Fruit fly (Drosophila melanogaster) whole organism, embryonic: ENCODE results near the gene CG46397.

ENCODE experiments used
- Asciz ChIP-seq: fragments of 200-800 bp; sonication (Bioruptor generic); optimal IDR thresholded peaks from 2 replicates; lab custom pipeline; 2017; ENCODE audit warnings: missing biosample characterization, mild to moderate bottlenecking, missing genetic modification characterization, missing genetic modification reagents
- Atf6 ChIP-seq: fragments of 200-800 bp; sonication (Bioruptor generic); IDR thresholded peaks from 2 replicates; pipeline ENCODE4 v1.3.6; 2022; ENCODE audit warnings: missing biosample characterization, missing genetic modification characterization
- BEAF-32 ChIP-seq: fragments of 200-800 bp; sonication (Bioruptor generic); optimal IDR thresholded peaks from 3 replicates; lab custom pipeline; 2017; ENCODE audit warnings: missing biosample characterization, missing genetic modification characterization, mild to moderate bottlenecking, moderate library complexity, missing genetic modification reagents
- C15 ChIP-seq: fragments of 200-800 bp; sonication (Bioruptor generic); IDR thresholded peaks from 3 replicates; pipeline ENCODE4 v1.3.6; 2022; ENCODE audit warnings: missing biosample characterization, missing genetic modification characterization
- CG1024 ChIP-seq: fragments of 200-800 bp; sonication (Bioruptor generic); IDR thresholded peaks from 2 replicates; pipeline ENCODE4 v1.3.6; 2022; ENCODE audit warnings: missing biosample characterization, missing genetic modification characterization
- CG10267 ChIP-seq: fragments of 200-800 bp; sonication (Bioruptor generic); optimal IDR thresholded peaks from 2 replicates; lab custom pipeline; 2018; ENCODE audit warnings: missing biosample characterization, mild to moderate bottlenecking, missing genetic modification characterization, moderate library complexity
- CG10654 ChIP-seq: fragments of 200-800 bp; sonication (Bioruptor generic); optimal IDR thresholded peaks from 2 replicates; lab custom pipeline; 2016; ENCODE audit warnings: missing biosample characterization, missing genetic modification characterization
- CG11695 ChIP-seq: fragments of 200-800 bp; sonication (Bioruptor generic); IDR thresholded peaks from 3 replicates; pipeline ENCODE4 v1.3.6; 2022; ENCODE audit warnings: missing biosample characterization, missing genetic modification characterization
- CG12155 ChIP-seq: fragments of 200-800 bp; sonication (Bioruptor generic); optimal IDR thresholded peaks from 3 replicates; lab custom pipeline; 2016; ENCODE audit warnings: missing biosample characterization, missing genetic modification characterization
- CG13123 ChIP-seq: fragments of 200-800 bp; sonication (Bioruptor generic); optimal IDR thresholded peaks from 2 replicates; lab custom pipeline; 2016; ENCODE audit warnings: missing biosample characterization, missing genetic modification characterization
- CG13894 ChIP-seq: fragments of 200-800 bp; sonication (Bioruptor generic); optimal IDR thresholded peaks from 3 replicates; lab custom pipeline; 2018; ENCODE audit warnings: missing biosample characterization, mild to moderate bottlenecking, missing genetic modification characterization, moderate library complexity
- CG16779 ChIP-seq: fragments of 200-800 bp; sonication (Bioruptor generic); IDR thresholded peaks from 2 replicates; pipeline ENCODE4 v1.3.6; 2022; ENCODE audit warnings: missing biosample characterization, missing genetic modification characterization
- CG18764 ChIP-seq: fragments of 200-800 bp; sonication (Bioruptor generic); optimal IDR thresholded peaks from 3 replicates; lab custom pipeline; 2016; ENCODE audit warnings: missing biosample characterization, missing genetic modification characterization
- CG30403 ChIP-seq: fragments of 200-800 bp; sonication (Bioruptor generic); optimal IDR thresholded peaks from 3 replicates; lab custom pipeline; 2016; ENCODE audit warnings: missing biosample characterization, missing genetic modification characterization
- CG4424 ChIP-seq: fragments of 200-800 bp; sonication (Bioruptor generic); optimal IDR thresholded peaks from 3 replicates; lab custom pipeline; 2016; ENCODE audit warnings: missing biosample characterization, missing genetic modification characterization
- CG6654 ChIP-seq: fragments of 200-800 bp; sonication (Bioruptor generic); optimal IDR thresholded peaks from 2 replicates; lab custom pipeline; 2017; ENCODE audit warnings: missing biosample characterization, mild to moderate bottlenecking, missing genetic modification characterization
- CG6813 ChIP-seq: fragments of 200-800 bp; sonication (Bioruptor generic); optimal IDR thresholded peaks from 2 replicates; lab custom pipeline; 2017; ENCODE audit warnings: missing biosample characterization, missing genetic modification characterization, mild to moderate bottlenecking, moderate library complexity, missing genetic modification reagents
- CG7786 ChIP-seq: fragments of 200-800 bp; sonication (Bioruptor generic); optimal IDR thresholded peaks from 2 replicates; lab custom pipeline; 2016; ENCODE audit warnings: missing biosample characterization, missing genetic modification characterization
- CG7839 ChIP-seq: fragments of 200-800 bp; sonication (Bioruptor generic); optimal IDR thresholded peaks from 3 replicates; lab custom pipeline; 2018; ENCODE audit warnings: missing biosample characterization, mild to moderate bottlenecking, missing genetic modification characterization, moderate library complexity
- CG7963 ChIP-seq: fragments of 200-800 bp; sonication (Bioruptor generic); IDR thresholded peaks from 3 replicates; pipeline ENCODE4 v1.3.6; 2022; ENCODE audit warnings: missing biosample characterization, missing genetic modification characterization; ENCODE audit not compliant: partially characterized antibody
- CG8089 ChIP-seq: fragments of 200-800 bp; sonication (Bioruptor generic); optimal IDR thresholded peaks from 3 replicates; lab custom pipeline; 2016; ENCODE audit warnings: missing biosample characterization, missing genetic modification characterization
- CHES-1-like ChIP-seq: fragments of 200-800 bp; sonication (Bioruptor generic); optimal IDR thresholded peaks from 2 replicates; lab custom pipeline; 2016; ENCODE audit warnings: missing biosample characterization, missing genetic modification characterization
- Doc2 ChIP-seq: fragments of 200-800 bp; sonication (Bioruptor generic); IDR thresholded peaks from 2 replicates; pipeline ENCODE4 v1.3.6; 2022; ENCODE audit warnings: missing biosample characterization, missing genetic modification characterization
- HLH4C ChIP-seq: fragments of 200-800 bp; sonication (Bioruptor generic); IDR thresholded peaks from 3 replicates; pipeline ENCODE4 v1.3.6; 2022; ENCODE audit warnings: missing biosample characterization, missing genetic modification characterization; ENCODE audit not compliant: partially characterized antibody
- Hmx ChIP-seq: fragments of 200-800 bp; sonication (Bioruptor generic); optimal IDR thresholded peaks from 2 replicates; lab custom pipeline; 2016; ENCODE audit warnings: missing biosample characterization, missing genetic modification characterization
- Hr51 ChIP-seq, 2 experiments: fragments of 200-800 bp; sonication (Bioruptor generic); optimal IDR thresholded peaks; 2 replicates in 1 of 2; 3 replicates in 1 of 2; lab custom pipeline; 2016 to 2018; ENCODE audit warnings: missing biosample characterization in 2 of 2, missing genetic modification characterization in 2 of 2, mild to moderate bottlenecking in 1 of 2, moderate library complexity in 1 of 2
- Jarid2 ChIP-seq: fragments of 200-800 bp; sonication (Bioruptor generic); optimal IDR thresholded peaks from 3 replicates; lab custom pipeline; 2017; ENCODE audit warnings: mild to moderate bottlenecking, missing biosample characterization, missing genetic modification reagents, missing genetic modification characterization
- Mad ChIP-seq: fragments of 200-800 bp; sonication (Bioruptor generic); optimal IDR thresholded peaks from 2 replicates; lab custom pipeline; 2016; ENCODE audit warnings: missing biosample characterization, missing genetic modification characterization
- Neu2 ChIP-seq: fragments of 200-800 bp; sonication (Bioruptor generic); optimal IDR thresholded peaks from 3 replicates; lab custom pipeline; 2016; ENCODE audit warnings: missing biosample characterization, missing genetic modification characterization, borderline replicate concordance
- Side ChIP-seq: fragments of 200-800 bp; sonication (Bioruptor generic); optimal IDR thresholded peaks from 2 replicates; lab custom pipeline; 2016; ENCODE audit warnings: missing biosample characterization, missing genetic modification characterization
- TFAM ChIP-seq: fragments of 200-800 bp; sonication (Bioruptor generic); optimal IDR thresholded peaks from 2 replicates; lab custom pipeline; 2017; ENCODE audit warnings: missing biosample characterization, missing genetic modification characterization, inconsistent platforms
- Vsx1 ChIP-seq: fragments of 200-800 bp; sonication (Bioruptor generic); optimal IDR thresholded peaks from 2 replicates; lab custom pipeline; 2017; ENCODE audit warnings: missing biosample characterization, mild to moderate bottlenecking, missing genetic modification characterization, missing genetic modification reagents
- ab ChIP-seq: fragments of 200-800 bp; sonication (Bioruptor generic); optimal IDR thresholded peaks from 2 replicates; lab custom pipeline; 2016; ENCODE audit warnings: missing biosample characterization, missing genetic modification characterization
- br ChIP-seq: fragments of >200 bp; optimal IDR thresholded peaks from 2 replicates; lab custom pipeline; 2017
- croc ChIP-seq: fragments of 200-800 bp; sonication (Bioruptor generic); conservative IDR thresholded peaks from 3 replicates; pipeline ENCODE4 v1.3.6; 2022; ENCODE audit warnings: missing biosample characterization, missing genetic modification characterization
- dm ChIP-seq: fragments of 200-800 bp; sonication (Bioruptor generic); optimal IDR thresholded peaks from 3 replicates; lab custom pipeline; 2016; ENCODE audit warnings: missing biosample characterization, missing genetic modification characterization
- dpn ChIP-seq, 2 experiments: fragments of 200-800 bp; sonication (Bioruptor generic); optimal IDR thresholded peaks; 3 replicates each; lab custom pipeline; 2016; ENCODE audit warnings: missing biosample characterization in 2 of 2, missing genetic modification characterization in 2 of 2
- emc ChIP-seq: fragments of 200-800 bp; sonication (Bioruptor generic); optimal IDR thresholded peaks from 2 replicates; lab custom pipeline; 2016; ENCODE audit warnings: missing biosample characterization, missing genetic modification characterization
- h ChIP-seq: fragments of >200 bp; optimal IDR thresholded peaks from 2 replicates; lab custom pipeline; 2017
- ham ChIP-seq: fragments of 200-800 bp; sonication (Bioruptor generic); IDR thresholded peaks from 2 replicates; pipeline ENCODE4 v1.3.6; 2022; ENCODE audit warnings: missing biosample characterization, missing genetic modification characterization
- lab ChIP-seq: fragments of 200-800 bp; sonication (Bioruptor generic); optimal IDR thresholded peaks from 3 replicates; lab custom pipeline; 2017; ENCODE audit warnings: missing biosample characterization, missing genetic modification characterization, mild to moderate bottlenecking, moderate library complexity, missing genetic modification reagents
- mam ChIP-seq: fragments of 200-800 bp; sonication (Bioruptor generic); optimal IDR thresholded peaks from 3 replicates; lab custom pipeline; 2016; ENCODE audit warnings: missing biosample characterization, missing genetic modification characterization
- rib ChIP-seq: fragments of 200-800 bp; sonication (Bioruptor generic); IDR thresholded peaks from 2 replicates; pipeline ENCODE4 v1.3.6; 2022; ENCODE audit warnings: missing biosample characterization, missing genetic modification characterization
- scrt ChIP-seq: fragments of 200-800 bp; sonication (Bioruptor generic); optimal IDR thresholded peaks from 2 replicates; lab custom pipeline; 2018; ENCODE audit warnings: missing biosample characterization, mild to moderate bottlenecking, missing genetic modification characterization, moderate library complexity
- sna ChIP-seq: fragments of 200-800 bp; sonication (Bioruptor generic); IDR thresholded peaks from 2 replicates; pipeline ENCODE4 v1.3.6; 2022; ENCODE audit warnings: missing biosample characterization, missing genetic modification characterization; ENCODE audit not compliant: partially characterized antibody
- sob ChIP-seq: fragments of 200-800 bp; sonication (Bioruptor generic); IDR thresholded peaks from 2 replicates; pipeline ENCODE4 v1.3.6; 2022; ENCODE audit warnings: missing biosample characterization, missing genetic modification characterization
- twi ChIP-seq: fragments of 200-800 bp; optimal IDR thresholded peaks from 2 replicates; lab custom pipeline; 2019; ENCODE audit warnings: missing biosample characterization, mild to moderate bottlenecking, missing genetic modification characterization, moderate library complexity
- usp ChIP-seq: fragments of >200 bp; optimal IDR thresholded peaks from 2 replicates; lab custom pipeline; 2017; ENCODE audit warnings: missing biosample characterization, missing genetic modification characterization
- wor ChIP-seq: fragments of 200-800 bp; sonication (Bioruptor generic); IDR thresholded peaks from 2 replicates; pipeline ENCODE4 v1.3.6; 2022; ENCODE audit warnings: missing biosample characterization, missing genetic modification characterization
- zen2 ChIP-seq: fragments of 200-800 bp; sonication (Bioruptor generic); IDR thresholded peaks from 3 replicates; pipeline ENCODE4 v1.3.6; 2022; ENCODE audit warnings: missing biosample characterization, missing genetic modification characterization; ENCODE audit not compliant: partially characterized antibody

The CG46397 gene

dm6 chr2L:8897954-8898713 is 48.9 kb upstream of the CG46397 start (continued):
- TF ChIP-seq CG7786 (GFP tag; lab: Kevin White, UChicago) = peak; percentile 21
- TF ChIP-seq CG11695 (GFP tag; lab: Robert Waterston, UW) = 0 out of 3 replicates have a peak, but pooled peaks have one; percentile 37
- TF ChIP-seq zen2 (GFP tag; lab: Robert Waterston, UW) = no peak
- peak; percentile 58 for TF ChIP-seq CG30403 (GFP tag; lab: Kevin White, UChicago)
- peak; percentile 70 for TF ChIP-seq CG7839 (tag; lab: Kevin White, UChicago)
- TF ChIP-seq CHES-1-like (GFP tag; lab: Kevin White, UChicago) = no peak
- no peak for TF ChIP-seq croc (GFP tag; lab: Robert Waterston, UW)
- no peak for TF ChIP-seq ham (GFP tag; lab: Robert Waterston, UW)
- no peak for TF ChIP-seq CG13123 (GFP tag; lab: Kevin White, UChicago)
- TF ChIP-seq CG12155 (GFP tag; lab: Kevin White, UChicago) = peak; percentile 28
- no peak for TF ChIP-seq Jarid2 (GFP tag; lab: Kevin White, UChicago)
- no peak for TF ChIP-seq usp (GFP tag; lab: Kevin White, UChicago)
- TF ChIP-seq CG16779 = no peak
- TF ChIP-seq CG10654 (GFP tag; lab: Kevin White, UChicago) = no peak
- no peak for TF ChIP-seq ab (GFP tag; lab: Kevin White, UChicago)
- TF ChIP-seq mam (GFP tag; lab: Kevin White, UChicago) = no peak
- no peak for TF ChIP-seq CG13894 (tag; lab: Kevin White, UChicago)
- TF ChIP-seq dpn (GFP tag; optimal IDR thresholded peaks at IDR 0.05; lab: Kevin White, UChicago) = no peak
- no peak for TF ChIP-seq CG18764
- no peak for TF ChIP-seq h
- TF ChIP-seq Asciz (GFP tag; lab: Kevin White, UChicago) = peak; percentile 45
- TF ChIP-seq twi = no peak
- no peak for TF ChIP-seq CG6813
- no peak for TF ChIP-seq CG8089 (GFP tag; lab: Kevin White, UChicago)
- peak; percentile 64 for TF ChIP-seq lab (GFP tag; lab: Kevin White, UChicago)
- peak; percentile 42 for TF ChIP-seq scrt (GFP tag; lab: Kevin White, UChicago)
- TF ChIP-seq CG7963 (GFP tag; lab: Robert Waterston, UW) = no peak
- TF ChIP-seq CG1024 (GFP tag; lab: Robert Waterston, UW) = no peak
- TF ChIP-seq Hmx (GFP tag; lab: Kevin White, UChicago) = no peak
- no peak for TF ChIP-seq C15 (GFP tag; lab: Robert Waterston, UW)
- TF ChIP-seq HLH4C = no peak
- TF ChIP-seq TFAM (GFP tag; lab: Kevin White, UChicago) = no peak
- no peak; the same call in 1 of the 2 replicates for TF ChIP-seq Atf6 (GFP tag; lab: Robert Waterston, UW)
- no peak for TF ChIP-seq rib (GFP tag; lab: Robert Waterston, UW)
- TF ChIP-seq Vsx1 = no peak
- peak in 1 of 2 experiments; percentile 75 for TF ChIP-seq Hr51 (GFP tag; optimal IDR thresholded peaks at IDR 0.05; lab: Kevin White, UChicago)
- TF ChIP-seq Side (GFP tag; lab: Kevin White, UChicago) = no peak
- TF ChIP-seq wor (GFP tag; lab: Robert Waterston, UW) = peak; percentile 19; the same call in 1 of the 2 replicates
- TF ChIP-seq Neu2 (GFP tag; lab: Kevin White, UChicago) = no peak
- TF ChIP-seq CG4424 (GFP tag; lab: Kevin White, UChicago) = peak; percentile 5
- TF ChIP-seq sna (GFP tag; lab: Robert Waterston, UW) = no peak
- TF ChIP-seq dm (GFP tag; lab: Kevin White, UChicago) = no peak
- no peak for TF ChIP-seq br (lab: Kevin White, UChicago)
- TF ChIP-seq CG10267 (tag; lab: Kevin White, UChicago) = peak; percentile 29
- no peak for TF ChIP-seq Mad
- no peak for TF ChIP-seq emc (GFP tag; lab: Kevin White, UChicago)
- no peak for TF ChIP-seq Doc2 (GFP tag; lab: Robert Waterston, UW)
- no peak for TF ChIP-seq BEAF-32
- no peak for TF ChIP-seq sob
- TF ChIP-seq CG6654 (GFP tag; lab: Kevin White, UChicago) = peak; percentile 12
